Worm (Caenorhabditis elegans) whole organism, early embryonic: Measurements from ENCODE around the gene nhr-179.

Source experiments
- B0310.2 ChIP-seq: sonication (generic microtip); optimal IDR thresholded peaks from 2 replicates; lab custom pipeline; 2016; ENCODE audit warnings: mild to moderate bottlenecking, missing genetic modification characterization, missing compliant biosample characterization
- F13C5.2 ChIP-seq: sonication (generic microtip); optimal IDR thresholded peaks from 2 replicates; lab custom pipeline; 2017; ENCODE audit warnings: mild to moderate bottlenecking, missing genetic modification characterization, inconsistent platforms, missing compliant biosample characterization
- aly-1 ChIP-seq: sonication (generic microtip); optimal IDR thresholded peaks from 2 replicates; lab custom pipeline; 2016; ENCODE audit warnings: missing genetic modification characterization, missing compliant biosample characterization
- ama-1 ChIP-seq: fragments of 150-350 bp; optimal IDR thresholded peaks from 2 replicates; lab custom pipeline; 2014
- ceh-13 ChIP-seq: fragments of 200-800 bp; sonication (Bioruptor generic); optimal IDR thresholded peaks from 2 replicates; lab custom pipeline; 2018; ENCODE audit warnings: mild to moderate bottlenecking, missing genetic modification characterization, missing compliant biosample characterization
- ceh-36 ChIP-seq: sonication (generic microtip); optimal IDR thresholded peaks from 2 replicates; lab custom pipeline; 2016; ENCODE audit warnings: missing genetic modification characterization, inconsistent platforms, missing compliant biosample characterization
- ets-7 ChIP-seq: sonication (generic microtip); optimal IDR thresholded peaks from 2 replicates; lab custom pipeline; 2016; ENCODE audit warnings: missing genotype, missing genetic modification characterization, missing compliant biosample characterization
- flt-1 ChIP-seq: fragments of 200-800 bp; sonication (Bioruptor generic); IDR thresholded peaks from 2 replicates; pipeline ENCODE4 v1.3.6; 2022; ENCODE audit warnings: missing genetic modification characterization, missing compliant biosample characterization
- hmbx-1 ChIP-seq: sonication (generic microtip); optimal IDR thresholded peaks from 2 replicates; lab custom pipeline; 2016; ENCODE audit warnings: mild to moderate bottlenecking, missing genetic modification characterization, missing compliant biosample characterization
- hmg-4 ChIP-seq: fragments of 200-800 bp; sonication (Bioruptor generic); optimal IDR thresholded peaks from 2 replicates; lab custom pipeline; 2018; ENCODE audit warnings: mild to moderate bottlenecking, missing genetic modification characterization, missing compliant biosample characterization
- hnd-1 ChIP-seq: sonication (generic microtip); optimal IDR thresholded peaks from 2 replicates; lab custom pipeline; 2016; ENCODE audit warnings: missing genetic modification characterization, missing compliant biosample characterization
- pes-1 ChIP-seq: fragments of 200-800 bp; sonication (Bioruptor generic); IDR thresholded peaks from 2 replicates; pipeline ENCODE4 v1.3.6; 2022; ENCODE audit warnings: missing genetic modification reagents, missing genetic modification characterization, missing compliant biosample characterization
- scrt-1 ChIP-seq: fragments of 200-800 bp; sonication (Bioruptor generic); IDR thresholded peaks from 2 replicates; pipeline ENCODE4 v1.3.6; 2022; ENCODE audit warnings: missing genetic modification characterization, missing compliant biosample characterization
- sea-1 ChIP-seq: fragments of 200-800 bp; sonication (Bioruptor generic); conservative IDR thresholded peaks from 2 replicates; pipeline ENCODE4 v1.3.6; 2022; ENCODE audit warnings: missing genetic modification characterization, missing compliant biosample characterization
- tbx-11 ChIP-seq: fragments of 200-800 bp; sonication (Bioruptor generic); IDR thresholded peaks from 2 replicates; pipeline ENCODE4 v1.3.6; 2022; ENCODE audit warnings: missing genetic modification characterization, missing compliant biosample characterization
- tbx-37 ChIP-seq: fragments of 200-800 bp; sonication (Bioruptor generic); conservative IDR thresholded peaks from 2 replicates; pipeline ENCODE4 v1.3.6; 2022; ENCODE audit warnings: missing genetic modification reagents, missing genetic modification characterization, missing compliant biosample characterization
- tra-4 ChIP-seq: sonication (generic microtip); optimal IDR thresholded peaks from 2 replicates; lab custom pipeline; 2017; ENCODE audit warnings: missing genetic modification characterization, missing compliant biosample characterization

The nhr-179 gene

ce11 chrV:1643886-1644285 lies 25.2 kb upstream of the nhr-179 start, which contains the start of gene alh-2:
alh-2 (plus strand) TSS chrV:1644169.
- no peak for TF ChIP-seq ceh-36
- no peak for TF ChIP-seq aly-1 (tag; lab: Kevin White, UChicago)

ce11 chrV:1642768-1643167 lies 24.1 kb upstream of the nhr-179 start:
- no peak for TF ChIP-seq hnd-1 (tag; lab: Kevin White, UChicago)
- TF ChIP-seq ama-1 (lab: Kevin White, UChicago): no peak
- no peak for TF ChIP-seq scrt-1
- TF ChIP-seq hmbx-1 (tag; lab: Kevin White, UChicago): no peak
- TF ChIP-seq flt-1: no peak
- TF ChIP-seq tbx-37: no peak
- TF ChIP-seq ets-7: no peak
- TF ChIP-seq ceh-13 (GFP tag; lab: Kevin White, UChicago): no peak
- TF ChIP-seq F13C5.2 (tag; lab: Kevin White, UChicago): no peak
- TF ChIP-seq pes-1 (GFP tag; lab: Robert Waterston, UW): no peak
- TF ChIP-seq tbx-11 (GFP tag; lab: Robert Waterston, UW): no peak
- TF ChIP-seq sea-1 (GFP tag; lab: Robert Waterston, UW): no peak
- no peak for TF ChIP-seq aly-1 (tag; lab: Kevin White, UChicago)
- no peak for TF ChIP-seq tra-4 (tag; lab: Kevin White, UChicago)
- no peak for TF ChIP-seq B0310.2 (tag; lab: Kevin White, UChicago)
- TF ChIP-seq hmg-4 (GFP tag; lab: Kevin White, UChicago): no peak
- TF ChIP-seq ceh-36: no peak

- TF ChIP-seq sea-1 (GFP tag; lab: Robert Waterston, UW) (no peak), ama-1 (lab: Kevin White, UChicago) (no peak), tbx-11 (GFP tag; lab: Robert Waterston, UW) (no peak), scrt-1 (no peak), tra-4 (tag; lab: Kevin White, UChicago) (no peak), hnd-1 (tag; lab: Kevin White, UChicago) (no peak), F13C5.2 (tag; lab: Kevin White, UChicago) (no peak), flt-1 (no peak), ceh-36 (no peak), tbx-37 (no peak), ets-7 (no peak), pes-1 (GFP tag; lab: Robert Waterston, UW) (no peak), B0310.2 (tag; lab: Kevin White, UChicago) (no peak), hmbx-1 (tag; lab: Kevin White, UChicago) (no peak), hmg-4 (GFP tag; lab: Kevin White, UChicago) (no peak), aly-1 (tag; lab: Kevin White, UChicago) (no peak)
Observed at ce11 chrV:1642199-1642598, 23.5 kb upstream of the nhr-179 start, which contains the start of gene Y46H3D.1. Y46H3D.1 (plus strand) TSS chrV:1642499.

ce11 chrV:1640008-1640407 lies 21.3 kb upstream of the nhr-179 start, which contains the start of gene str-221:
str-221 (plus strand) TSS chrV:1640308.
- TF ChIP-seq hmbx-1 (tag; lab: Kevin White, UChicago) (no peak), B0310.2 (tag; lab: Kevin White, UChicago) (no peak)

- TF ChIP-seq hmbx-1 (tag; lab: Kevin White, UChicago) (no peak), sea-1 (GFP tag; lab: Robert Waterston, UW) (no peak), F13C5.2 (tag; lab: Kevin White, UChicago) (no peak), pes-1 (GFP tag; lab: Robert Waterston, UW) (no peak), ceh-36 (no peak), ceh-13 (GFP tag; lab: Kevin White, UChicago) (no peak), flt-1 (no peak), aly-1 (tag; lab: Kevin White, UChicago) (no peak), ama-1 (lab: Kevin White, UChicago) (no peak)
Observed at ce11 chrV:1635859-1636258, 17.2 kb upstream of the nhr-179 start, which contains the start of gene str-222. str-222 (plus strand) TSS chrV:1636159.

ce11 chrV:1631717-1632116 lies 13.1 kb upstream of the nhr-179 start, which contains the start of gene irld-17:
irld-17 (plus strand) TSS chrV:1632017.
- TF ChIP-seq sea-1 (GFP tag; lab: Robert Waterston, UW) (no peak), ama-1 (lab: Kevin White, UChicago) (no peak), ceh-36 (no peak), tra-4 (tag; lab: Kevin White, UChicago) (no peak), pes-1 (GFP tag; lab: Robert Waterston, UW) (no peak), B0310.2 (tag; lab: Kevin White, UChicago) (no peak), flt-1 (no peak), aly-1 (tag; lab: Kevin White, UChicago) (no peak), F13C5.2 (tag; lab: Kevin White, UChicago) (no peak), tbx-37 (no peak), hnd-1 (tag; lab: Kevin White, UChicago) (no peak), ceh-13 (GFP tag; lab: Kevin White, UChicago) (no peak), hmg-4 (GFP tag; lab: Kevin White, UChicago) (no peak), hmbx-1 (tag; lab: Kevin White, UChicago) (no peak), ets-7 (no peak), scrt-1 (no peak)

- TF ChIP-seq ama-1 (lab: Kevin White, UChicago): no peak
- no peak for TF ChIP-seq aly-1 (tag; lab: Kevin White, UChicago)
- TF ChIP-seq tbx-11 (GFP tag; lab: Robert Waterston, UW): no peak
- no peak for TF ChIP-seq F13C5.2 (tag; lab: Kevin White, UChicago)
- no peak for TF ChIP-seq scrt-1
- no peak for TF ChIP-seq pes-1 (GFP tag; lab: Robert Waterston, UW)
- TF ChIP-seq hnd-1 (tag; lab: Kevin White, UChicago): no peak
- no peak for TF ChIP-seq tbx-37
- no peak for TF ChIP-seq tra-4 (tag; lab: Kevin White, UChicago)
- TF ChIP-seq ceh-13 (GFP tag; lab: Kevin White, UChicago): no peak
- no peak for TF ChIP-seq sea-1 (GFP tag; lab: Robert Waterston, UW)
- no peak for TF ChIP-seq B0310.2 (tag; lab: Kevin White, UChicago)
Observed at ce11 chrV:1631148-1631547, 12.5 kb upstream of the nhr-179 start, which contains the start of gene Y46H3D.8. Y46H3D.8 (minus strand) TSS chrV:1631248.
